Fruit fly (Drosophila melanogaster) whole organism, pupa: ENCODE measurements around the gene CG31407.
A peak's percentile ranks its signal among the peaks of the same experiment; 100 is the strongest.

ENCODE experiments used
- CG10348 ChIP-seq: fragments of 200-800 bp; sonication (Bioruptor generic); IDR thresholded peaks from 2 replicates; pipeline ENCODE4 v1.3.6; 2022; ENCODE audit warnings: missing biosample characterization, missing genetic modification characterization
- CG12605 ChIP-seq: fragments of 200-800 bp; sonication (Bioruptor generic); IDR thresholded peaks from 2 replicates; pipeline ENCODE4 v1.3.6; 2022; ENCODE audit warnings: missing biosample characterization, missing genetic modification characterization
- CG13204 ChIP-seq: fragments of 200-800 bp; sonication (Bioruptor generic); optimal IDR thresholded peaks from 2 replicates; lab custom pipeline; 2018; ENCODE audit warnings: missing biosample characterization, mild to moderate bottlenecking, missing genetic modification characterization, moderate library complexity
- CG14655 ChIP-seq: fragments of 200-800 bp; sonication (Bioruptor generic); optimal IDR thresholded peaks from 3 replicates; lab custom pipeline; 2017; ENCODE audit warnings: mild to moderate bottlenecking, missing biosample characterization, missing genetic modification reagents, missing genetic modification characterization
- CG15710 ChIP-seq: fragments of 200-800 bp; sonication (Bioruptor generic); optimal IDR thresholded peaks from 2 replicates; lab custom pipeline; 2018; ENCODE audit warnings: missing biosample characterization, mild to moderate bottlenecking, missing genetic modification characterization, moderate library complexity
- CG17806 ChIP-seq: fragments of 200-800 bp; sonication (Bioruptor generic); optimal IDR thresholded peaks from 2 replicates; lab custom pipeline; 2018; ENCODE audit warnings: missing biosample characterization, mild to moderate bottlenecking, missing genetic modification characterization, moderate library complexity
- CG32121 ChIP-seq: fragments of 200-800 bp; sonication (Bioruptor generic); IDR thresholded peaks from 2 replicates; pipeline ENCODE4 v1.3.6; 2022; ENCODE audit warnings: missing biosample characterization, missing genetic modification characterization
- CG34367 ChIP-seq: fragments of 200-800 bp; sonication (Bioruptor generic); optimal IDR thresholded peaks from 2 replicates; lab custom pipeline; 2018; ENCODE audit warnings: missing biosample characterization, mild to moderate bottlenecking, missing genetic modification characterization
- CG4496 ChIP-seq: fragments of 200-800 bp; sonication (Bioruptor generic); IDR thresholded peaks from 3 replicates; pipeline ENCODE4 v1.3.6; 2022; ENCODE audit warnings: missing biosample characterization, missing genetic modification characterization
- CG8159 ChIP-seq: fragments of 200-800 bp; sonication (Bioruptor generic); optimal IDR thresholded peaks from 3 replicates; lab custom pipeline; 2018; ENCODE audit warnings: missing biosample characterization, mild to moderate bottlenecking, missing genetic modification characterization, moderate library complexity
- CG8301 ChIP-seq: fragments of 200-800 bp; sonication (Bioruptor generic); optimal IDR thresholded peaks from 2 replicates; lab custom pipeline; 2018; ENCODE audit warnings: missing biosample characterization, mild to moderate bottlenecking, missing genetic modification characterization
- CG9948 ChIP-seq: fragments of 200-800 bp; sonication (Bioruptor generic); optimal IDR thresholded peaks from 2 replicates; lab custom pipeline; 2018; ENCODE audit warnings: missing biosample characterization, mild to moderate bottlenecking, missing genetic modification characterization, moderate library complexity
- D1 ChIP-seq: fragments of 200-800 bp; sonication (Bioruptor generic); optimal IDR thresholded peaks from 2 replicates; lab custom pipeline; 2018; ENCODE audit warnings: missing biosample characterization, mild to moderate bottlenecking, missing genetic modification characterization, moderate library complexity
- EcR ChIP-seq: fragments of 200-800 bp; sonication (Bioruptor generic); optimal IDR thresholded peaks from 3 replicates; lab custom pipeline; 2019; ENCODE audit warnings: missing biosample characterization, missing genetic modification characterization, mild to moderate bottlenecking, moderate library complexity, missing genetic modification reagents
- Ets98B ChIP-seq: fragments of 200-800 bp; sonication (Bioruptor generic); IDR thresholded peaks from 2 replicates; pipeline ENCODE4 v1.3.6; 2022; ENCODE audit warnings: missing biosample characterization, missing genetic modification characterization
- Pif1A ChIP-seq: fragments of 200-800 bp; sonication (Bioruptor generic); optimal IDR thresholded peaks from 3 replicates; lab custom pipeline; 2016; ENCODE audit warnings: missing biosample characterization, missing genetic modification characterization
- Pif1B ChIP-seq: fragments of 200-800 bp; sonication (Bioruptor generic); optimal IDR thresholded peaks from 3 replicates; lab custom pipeline; 2016; ENCODE audit warnings: missing biosample characterization, missing genetic modification characterization
- Snoo ChIP-seq: fragments of 200-800 bp; sonication (Bioruptor generic); optimal IDR thresholded peaks from 3 replicates; lab custom pipeline; 2017; ENCODE audit warnings: missing biosample characterization, mild to moderate bottlenecking, missing genetic modification characterization, inconsistent platforms
- fd96Ca ChIP-seq: fragments of 200-800 bp; sonication (Bioruptor generic); IDR thresholded peaks from 3 replicates; pipeline ENCODE4 v1.3.6; 2022; ENCODE audit warnings: missing biosample characterization, missing genetic modification characterization
- gl ChIP-seq: fragments of 200-800 bp; sonication (Bioruptor generic); optimal IDR thresholded peaks from 2 replicates; lab custom pipeline; 2018; ENCODE audit warnings: missing biosample characterization, mild to moderate bottlenecking, missing genetic modification characterization
- rn ChIP-seq: fragments of 200-800 bp; sonication (Bioruptor generic); IDR thresholded peaks from 2 replicates; pipeline ENCODE4 v1.3.6; 2022; ENCODE audit warnings: missing biosample characterization, missing genetic modification characterization

The CG31407 gene

dm6 chr3R:10039188-10039587 is 14.2 kb upstream of the CG31407 start:
- TF ChIP-seq EcR, result peak; percentile 92
- TF ChIP-seq CG8301 (tag; lab: Kevin White, UChicago), result no peak
- TF ChIP-seq, all 21 proteins: peak for 1

dm6 chr3R:10035765-10036164 is 10.8 kb upstream of the CG31407 start:
- no peak for TF ChIP-seq CG17806 (tag; lab: Kevin White, UChicago)
- no peak for TF ChIP-seq CG4496 (GFP tag; lab: Robert Waterston, UW)

- no peak for TF ChIP-seq CG34367
- no peak for TF ChIP-seq CG15710
- TF ChIP-seq CG9948 (tag; lab: Kevin White, UChicago), result no peak
- TF ChIP-seq CG10348 (GFP tag; lab: Robert Waterston, UW), result no peak
- TF ChIP-seq CG4496 (GFP tag; lab: Robert Waterston, UW), result peak; percentile 27; the same call in 1 of the 3 replicates
- peak; percentile 11 for TF ChIP-seq CG14655
- TF ChIP-seq CG8159 (tag; lab: Kevin White, UChicago), result no peak
- TF ChIP-seq rn (GFP tag; lab: Robert Waterston, UW), result no peak
- no peak for TF ChIP-seq Pif1B (GFP tag; lab: Kevin White, UChicago)
- no peak for TF ChIP-seq CG12605 (GFP tag; lab: Robert Waterston, UW)
- no peak for TF ChIP-seq Snoo
- no peak for TF ChIP-seq CG17806 (tag; lab: Kevin White, UChicago)
- TF ChIP-seq EcR, result peak; percentile 82
- TF ChIP-seq CG32121 (GFP tag; lab: Robert Waterston, UW), result no peak
Observed at dm6 chr3R:10034995-10035446, 10.1 kb upstream of the CG31407 start.

dm6 chr3R:10032951-10033720 is 8.2 kb upstream of the CG31407 start:
- TF ChIP-seq CG4496 (GFP tag; lab: Robert Waterston, UW), result no peak
- no peak for TF ChIP-seq EcR
- no peak for TF ChIP-seq Snoo
- no peak for TF ChIP-seq CG13204
- TF ChIP-seq CG14655, result no peak
- no peak for TF ChIP-seq CG8159 (tag; lab: Kevin White, UChicago)

dm6 chr3R:10031480-10031879 is 6.5 kb upstream of the CG31407 start:
- TF ChIP-seq CG8301 (tag; lab: Kevin White, UChicago) (no peak), CG4496 (GFP tag; lab: Robert Waterston, UW) (no peak), Ets98B (GFP tag; lab: Robert Waterston, UW) (no peak), gl (no peak), CG17806 (tag; lab: Kevin White, UChicago) (no peak), CG13204 (no peak), CG12605 (GFP tag; lab: Robert Waterston, UW) (no peak), CG10348 (GFP tag; lab: Robert Waterston, UW) (no peak), fd96Ca (GFP tag; lab: Robert Waterston, UW) (no peak), CG14655 (no peak), CG9948 (tag; lab: Kevin White, UChicago) (no peak), Pif1A (GFP tag; lab: Kevin White, UChicago) (no peak), CG8159 (tag; lab: Kevin White, UChicago) (no peak), D1 (tag; lab: Kevin White, UChicago) (no peak), Snoo (no peak)

dm6 chr3R:10028378-10028777 is 3.4 kb upstream of the CG31407 start:
- peak; percentile 48 for TF ChIP-seq CG14655
- no peak for TF ChIP-seq D1 (tag; lab: Kevin White, UChicago)
- no peak for TF ChIP-seq CG8159 (tag; lab: Kevin White, UChicago)
- TF ChIP-seq CG15710, result no peak
- no peak for TF ChIP-seq CG17806 (tag; lab: Kevin White, UChicago)
- TF ChIP-seq Pif1B (GFP tag; lab: Kevin White, UChicago), result no peak
- TF ChIP-seq CG8301 (tag; lab: Kevin White, UChicago), result no peak
- TF ChIP-seq CG4496 (GFP tag; lab: Robert Waterston, UW), result no peak

- TF ChIP-seq D1 (tag; lab: Kevin White, UChicago) (no peak), fd96Ca (GFP tag; lab: Robert Waterston, UW) (0 out of 3 replicates have a peak, but pooled peaks have one; percentile 24)
- TF ChIP-seq, all 21 proteins: peak for 1
Observed at dm6 chr3R:10024032-10024712, 778 bp downstream of the CG31407 start.
